Worm (Caenorhabditis elegans) whole organism, young adult: Measurements from ENCODE around the gene T21B10.3.

ENCODE experiments used
- D2030.7 ChIP-seq: fragments of 200-800 bp; sonication (Bioruptor generic); IDR thresholded peaks from 2 replicates; pipeline ENCODE4 v1.3.6; 2022; ENCODE audit warnings: missing genetic modification reagents, missing genetic modification characterization, missing compliant biosample characterization
- F39B2.1 ChIP-seq: fragments of 200-800 bp; sonication (Bioruptor generic); IDR thresholded peaks from 2 replicates; pipeline ENCODE4 v1.3.6; 2022; ENCODE audit warnings: missing genetic modification reagents, missing genetic modification characterization, missing compliant biosample characterization
- F49E8.2 ChIP-seq: sonication (generic microtip); optimal IDR thresholded peaks from 3 replicates; lab custom pipeline; 2017; ENCODE audit warnings: missing genetic modification characterization, mild to moderate bottlenecking, missing compliant biosample characterization, antibody characterized with exemption, moderate library complexity; ENCODE audit not compliant: insufficient read depth
- F55B11.4 ChIP-seq: sonication (generic microtip); optimal IDR thresholded peaks from 2 replicates; lab custom pipeline; 2016; ENCODE audit warnings: missing compliant biosample characterization, missing genetic modification characterization, borderline replicate concordance; ENCODE audit not compliant: insufficient read depth
- F57C9.4 ChIP-seq: sonication (generic microtip); optimal IDR thresholded peaks from 2 replicates; lab custom pipeline; 2017; ENCODE audit warnings: mild to moderate bottlenecking, missing genetic modification characterization, missing compliant biosample characterization
- K11D2.4 ChIP-seq: fragments of 200-800 bp; sonication (Bioruptor generic); IDR thresholded peaks from 2 replicates; pipeline ENCODE4 v1.3.6; 2022; ENCODE audit warnings: missing genetic modification reagents, missing genetic modification characterization, missing compliant biosample characterization
- T07F8.4 ChIP-seq: sonication (generic microtip); optimal IDR thresholded peaks from 2 replicates; lab custom pipeline; 2016; ENCODE audit warnings: mild to moderate bottlenecking, missing genetic modification characterization, moderate library complexity, missing compliant biosample characterization
- T26A5.8 ChIP-seq: sonication (generic microtip); optimal IDR thresholded peaks from 2 replicates; lab custom pipeline; 2016; ENCODE audit warnings: missing genetic modification characterization, missing compliant biosample characterization
- Y53F4B.3 ChIP-seq: fragments of 200-800 bp; sonication (Bioruptor generic); IDR thresholded peaks from 2 replicates; pipeline ENCODE4 v1.3.6; 2022; ENCODE audit warnings: missing genetic modification reagents, missing genetic modification characterization, missing compliant biosample characterization
- Y53G8AR.9 ChIP-seq: fragments of 200-800 bp; sonication (Bioruptor generic); conservative IDR thresholded peaks from 2 replicates; pipeline ENCODE4 v1.3.6; 2022; ENCODE audit warnings: missing genetic modification reagents, missing genetic modification characterization, missing compliant biosample characterization
- Y79H2A.3 ChIP-seq: fragments of 200-800 bp; sonication (Bioruptor generic); conservative IDR thresholded peaks from 2 replicates; pipeline ENCODE4 v1.3.6; 2022; ENCODE audit warnings: missing genetic modification reagents, missing genetic modification characterization, missing compliant biosample characterization
- ZK185.1 ChIP-seq: sonication (generic microtip); optimal IDR thresholded peaks from 2 replicates; lab custom pipeline; 2016; ENCODE audit warnings: mild to moderate bottlenecking, missing genetic modification characterization, missing compliant biosample characterization; ENCODE audit not compliant: poor library complexity, severe bottlenecking
- ama-1 ChIP-seq, 3 experiments: fragments of 150-350 bp in 1 of 3; sonication (generic microtip) in 2 of 3; optimal IDR thresholded peaks; 2 replicates each; lab custom pipeline; 2014 to 2018; ENCODE audit warnings: missing biosample characterization in 2 of 3, missing genetic modification characterization in 2 of 3, missing genetic modification reagents in 2 of 3
- athp-1 ChIP-seq: sonication (generic microtip); optimal IDR thresholded peaks from 2 replicates; lab custom pipeline; 2017; ENCODE audit warnings: mild to moderate bottlenecking, missing genetic modification characterization, missing compliant biosample characterization
- attf-6 ChIP-seq: fragments of 200-800 bp; sonication (Bioruptor generic); IDR thresholded peaks from 2 replicates; pipeline ENCODE4 v1.3.6; 2022; ENCODE audit warnings: missing genetic modification reagents, missing genetic modification characterization, missing compliant biosample characterization
- bed-2 ChIP-seq: fragments of 200-800 bp; sonication (Bioruptor generic); IDR thresholded peaks from 2 replicates; pipeline ENCODE4 v1.3.6; 2022; ENCODE audit warnings: missing genetic modification reagents, missing genetic modification characterization, missing compliant biosample characterization
- cebp-2 ChIP-seq: fragments of 200-800 bp; sonication (Bioruptor generic); IDR thresholded peaks from 2 replicates; pipeline ENCODE4 v1.3.6; 2022; ENCODE audit warnings: missing genetic modification characterization, missing compliant biosample characterization
- ceh-27 ChIP-seq: fragments of 200-800 bp; sonication (Bioruptor generic); optimal IDR thresholded peaks from 2 replicates; lab custom pipeline; 2018; ENCODE audit warnings: mild to moderate bottlenecking, missing genetic modification characterization, moderate library complexity, missing compliant biosample characterization
- dpl-1 ChIP-seq: fragments of 150-350 bp; optimal IDR thresholded peaks from 2 replicates; lab custom pipeline; 2014; ENCODE audit warnings: missing biosample characterization, missing genetic modification reagents, missing genetic modification characterization
- egl-18 ChIP-seq: fragments of 200-800 bp; sonication (Bioruptor generic); IDR thresholded peaks from 2 replicates; pipeline ENCODE4 v1.3.6; 2022; ENCODE audit warnings: missing genetic modification reagents, missing genetic modification characterization, missing compliant biosample characterization
- hmg-1.2 ChIP-seq: fragments of 200-800 bp; sonication (Bioruptor generic); IDR thresholded peaks from 2 replicates; pipeline ENCODE4 v1.3.6; 2022; ENCODE audit warnings: missing genetic modification reagents, missing genetic modification characterization, missing compliant biosample characterization
- hmg-20 ChIP-seq: fragments of 200-800 bp; sonication (Bioruptor generic); IDR thresholded peaks from 2 replicates; pipeline ENCODE4 v1.3.6; 2022; ENCODE audit warnings: missing genetic modification reagents, missing genetic modification characterization, missing compliant biosample characterization
- hsf-1 ChIP-seq: fragments of 200-800 bp; sonication (Bioruptor generic); IDR thresholded peaks from 2 replicates; pipeline ENCODE4 v1.3.6; 2022; ENCODE audit warnings: missing genetic modification reagents, missing genetic modification characterization, missing compliant biosample characterization
- lag-1 ChIP-seq: fragments of 200-800 bp; sonication (Bioruptor generic); IDR thresholded peaks from 2 replicates; pipeline ENCODE4 v1.3.6; 2022; ENCODE audit warnings: missing genetic modification reagents, missing genetic modification characterization, missing compliant biosample characterization
- lin-26 ChIP-seq: fragments of 200-800 bp; sonication (Bioruptor generic); IDR thresholded peaks from 2 replicates; pipeline ENCODE4 v1.3.6; 2022; ENCODE audit warnings: missing genetic modification reagents, missing genetic modification characterization, missing compliant biosample characterization
- lin-40 ChIP-seq: sonication (generic microtip); optimal IDR thresholded peaks from 2 replicates; lab custom pipeline; 2016; ENCODE audit warnings: missing genetic modification characterization, mild to moderate bottlenecking, missing compliant biosample characterization, missing genotype, missing genetic modification reagents
- lsl-1 ChIP-seq: fragments of 200-800 bp; sonication (Bioruptor generic); optimal IDR thresholded peaks from 2 replicates; lab custom pipeline; 2018; ENCODE audit warnings: mild to moderate bottlenecking, missing genetic modification characterization, moderate library complexity, missing compliant biosample characterization
- madf-10 ChIP-seq: sonication (generic microtip); optimal IDR thresholded peaks from 2 replicates; lab custom pipeline; 2016; ENCODE audit warnings: mild to moderate bottlenecking, missing genetic modification characterization, missing compliant biosample characterization
- madf-3 ChIP-seq: fragments of 200-800 bp; sonication (Bioruptor generic); IDR thresholded peaks from 2 replicates; pipeline ENCODE4 v1.3.6; 2022; ENCODE audit warnings: missing genetic modification reagents, missing genetic modification characterization, missing compliant biosample characterization
- madf-6 ChIP-seq: fragments of 200-800 bp; sonication (Bioruptor generic); IDR thresholded peaks from 2 replicates; pipeline ENCODE4 v1.3.6; 2022; ENCODE audit warnings: missing genetic modification reagents, missing genetic modification characterization, missing compliant biosample characterization
- mxl-1 ChIP-seq: sonication (generic microtip); optimal IDR thresholded peaks from 2 replicates; lab custom pipeline; 2016; ENCODE audit warnings: missing genetic modification characterization, missing compliant biosample characterization
- nfya-2 ChIP-seq: fragments of 200-800 bp; sonication (Bioruptor generic); IDR thresholded peaks from 2 replicates; pipeline ENCODE4 v1.3.6; 2022; ENCODE audit warnings: missing genetic modification reagents, missing genetic modification characterization, missing compliant biosample characterization
- nfyb-1 ChIP-seq: fragments of 200-800 bp; sonication (Bioruptor generic); IDR thresholded peaks from 2 replicates; pipeline ENCODE4 v1.3.6; 2022; ENCODE audit warnings: missing genetic modification reagents, missing genetic modification characterization, missing compliant biosample characterization
- nhr-120 ChIP-seq: fragments of 200-800 bp; sonication (Bioruptor generic); IDR thresholded peaks from 2 replicates; pipeline ENCODE4 v1.3.6; 2022; ENCODE audit warnings: missing genetic modification characterization, missing compliant biosample characterization
- pbrm-1 ChIP-seq: fragments of 200-800 bp; sonication (Bioruptor generic); IDR thresholded peaks from 2 replicates; pipeline ENCODE4 v1.3.6; 2022; ENCODE audit warnings: missing genetic modification reagents, missing genetic modification characterization, missing compliant biosample characterization
- rcor-1 ChIP-seq: fragments of 200-800 bp; sonication (Bioruptor generic); IDR thresholded peaks from 2 replicates; pipeline ENCODE4 v1.3.6; 2022; ENCODE audit warnings: missing genetic modification reagents, missing genetic modification characterization, missing compliant biosample characterization
- rec-8 ChIP-seq, 2 experiments: sonication (generic microtip); optimal IDR thresholded peaks; 2 replicates each; lab custom pipeline; 2016; ENCODE audit warnings: mild to moderate bottlenecking in 2 of 2, missing genetic modification characterization in 2 of 2, missing genetic modification reagents in 2 of 2, missing genotype in 2 of 2, missing biosample characterization in 1 of 2, missing compliant biosample characterization in 1 of 2, moderate library complexity in 1 of 2
- sea-2 ChIP-seq: fragments of 200-800 bp; sonication (Bioruptor generic); IDR thresholded peaks from 2 replicates; pipeline ENCODE4 v1.3.6; 2022; ENCODE audit warnings: missing genetic modification characterization, missing compliant biosample characterization
- snpc-1.1 ChIP-seq: sonication (generic microtip); optimal IDR thresholded peaks from 2 replicates; lab custom pipeline; 2017; ENCODE audit warnings: missing genetic modification characterization, mild to moderate bottlenecking, missing compliant biosample characterization, antibody characterized with exemption, moderate library complexity, missing genotype, missing genetic modification reagents; ENCODE audit not compliant: insufficient read depth
- sptf-2 ChIP-seq: fragments of 200-800 bp; sonication (Bioruptor generic); optimal IDR thresholded peaks from 2 replicates; lab custom pipeline; 2018; ENCODE audit warnings: mild to moderate bottlenecking, missing genetic modification characterization, missing compliant biosample characterization
- zfh-2 ChIP-seq: fragments of 200-800 bp; sonication (Bioruptor generic); conservative IDR thresholded peaks from 2 replicates; pipeline ENCODE4 v1.3.6; 2022; ENCODE audit warnings: missing genetic modification reagents, missing genetic modification characterization, missing compliant biosample characterization
- zim-3 ChIP-seq: sonication (generic microtip); optimal IDR thresholded peaks from 2 replicates; lab custom pipeline; 2017; ENCODE audit warnings: mild to moderate bottlenecking, missing genetic modification characterization, moderate library complexity, missing compliant biosample characterization
- ztf-25 ChIP-seq: fragments of 200-800 bp; sonication (Bioruptor generic); IDR thresholded peaks from 2 replicates; pipeline ENCODE4 v1.3.6; 2022; ENCODE audit warnings: missing genetic modification reagents, missing genetic modification characterization, missing compliant biosample characterization
- ztf-26 ChIP-seq: sonication (generic microtip); optimal IDR thresholded peaks from 2 replicates; lab custom pipeline; 2017; ENCODE audit warnings: missing genetic modification characterization, missing compliant biosample characterization

The T21B10.3 gene

ce11 chrII:8890017-8890416 lies 44.2 kb upstream of the T21B10.3 start (continued):
- TF ChIP-seq T26A5.8 (tag; lab: Kevin White, UChicago) = no peak
- no peak for TF ChIP-seq sptf-2 (GFP tag; lab: Kevin White, UChicago)
- TF ChIP-seq Y53F4B.3 = no peak
- TF ChIP-seq hsf-1 (GFP tag; lab: Robert Waterston, UW) = no peak
- no peak for TF ChIP-seq F39B2.1 (GFP tag; lab: Robert Waterston, UW)
- TF ChIP-seq sea-2 (GFP tag; lab: Robert Waterston, UW) = no peak
- no peak for TF ChIP-seq Y53G8AR.9
- TF ChIP-seq hmg-20 = no peak
- TF ChIP-seq madf-3 = no peak
- TF ChIP-seq D2030.7 (GFP tag; lab: Robert Waterston, UW) = peak; percentile 56; the same call in 1 of the 2 replicates
- TF ChIP-seq snpc-1.1 (tag; lab: Kevin White, UChicago) = no peak
- TF ChIP-seq hmg-1.2 = peak; percentile 8; the same call in 1 of the 2 replicates
- no peak for TF ChIP-seq ama-1 (optimal IDR thresholded peaks at IDR 0.05; lab: Kevin White, UChicago)
- TF ChIP-seq ama-1 (GFP tag; optimal IDR thresholded peaks at IDR 0.05; lab: Kevin White, UChicago) = no peak
- TF ChIP-seq bed-2 (GFP tag; lab: Robert Waterston, UW) = no peak
- no peak for TF ChIP-seq athp-1 (tag; lab: Kevin White, UChicago)
- TF ChIP-seq madf-10 (tag; lab: Kevin White, UChicago) = no peak
- no peak for TF ChIP-seq lin-40 (tag; lab: Kevin White, UChicago)
- no peak for TF ChIP-seq dpl-1 (GFP tag; lab: Kevin White, UChicago)
- no peak for TF ChIP-seq attf-6
- TF ChIP-seq nhr-120 (GFP tag; lab: Robert Waterston, UW) = no peak
- TF ChIP-seq F55B11.4 (tag; lab: Kevin White, UChicago) = no peak
- TF ChIP-seq egl-18 = no peak
- no peak for TF ChIP-seq ceh-27 (GFP tag; lab: Kevin White, UChicago)
- no peak for TF ChIP-seq T07F8.4 (tag; lab: Kevin White, UChicago)
- TF ChIP-seq Y79H2A.3 (GFP tag; lab: Robert Waterston, UW) = no peak
- no peak for TF ChIP-seq F57C9.4 (tag; lab: Kevin White, UChicago)
- TF ChIP-seq K11D2.4 (GFP tag; lab: Robert Waterston, UW) = no peak
- no peak for TF ChIP-seq cebp-2 (GFP tag; lab: Robert Waterston, UW)
- peak; percentile 29 for TF ChIP-seq F49E8.2 (tag; lab: Kevin White, UChicago)
- TF ChIP-seq nfya-2 = no peak
- no peak for TF ChIP-seq rec-8 (tag; optimal IDR thresholded peaks at IDR 0.05; lab: Kevin White, UChicago)
- no peak for TF ChIP-seq nfyb-1
- no peak for TF ChIP-seq lag-1
- TF ChIP-seq mxl-1 (tag; lab: Kevin White, UChicago) = no peak
- no peak for TF ChIP-seq ZK185.1 (tag; lab: Kevin White, UChicago)
- no peak for TF ChIP-seq lin-26 (GFP tag; lab: Robert Waterston, UW)
- no peak for TF ChIP-seq ztf-25 (GFP tag; lab: Robert Waterston, UW)
- TF ChIP-seq pbrm-1 (GFP tag; lab: Robert Waterston, UW) = no peak
- TF ChIP-seq rcor-1 = no peak
- peak; percentile 94 for TF ChIP-seq madf-6 (GFP tag; lab: Robert Waterston, UW)
- peak; percentile 97 for TF ChIP-seq lsl-1 (GFP tag; lab: Kevin White, UChicago)
- no peak for TF ChIP-seq zfh-2 (GFP tag; lab: Robert Waterston, UW)
- TF ChIP-seq zim-3 = no peak
- no peak for TF ChIP-seq ztf-26
